Worm (Caenorhabditis elegans) whole organism, L2 larva: ENCODE measurements around the gene F10E9.1.

ENCODE experiments used
- F13H6.1 ChIP-seq: sonication (generic microtip); optimal IDR thresholded peaks from 2 replicates; lab custom pipeline; 2016; ENCODE audit warnings: missing genetic modification characterization, missing compliant biosample characterization
- R02D3.7 ChIP-seq: fragments of 150-350 bp; optimal IDR thresholded peaks from 2 replicates; lab custom pipeline; 2014; ENCODE audit warnings: missing biosample characterization, missing genetic modification characterization
- aly-2 ChIP-seq: fragments of 150-350 bp; optimal IDR thresholded peaks from 2 replicates; lab custom pipeline; 2014; ENCODE audit warnings: missing biosample characterization, missing genetic modification characterization
- elt-3 ChIP-seq: sonication (generic microtip); optimal IDR thresholded peaks from 2 replicates; lab custom pipeline; 2017; ENCODE audit warnings: missing biosample characterization, missing genetic modification characterization
- skn-1 ChIP-seq: sonication (generic microtip); optimal IDR thresholded peaks from 2 replicates; lab custom pipeline; 2017; ENCODE audit warnings: missing biosample characterization, missing genetic modification characterization
- unc-39 ChIP-seq: fragments of 150-350 bp; optimal IDR thresholded peaks from 2 replicates; lab custom pipeline; 2014; ENCODE audit warnings: missing biosample characterization, missing genetic modification characterization
- unc-62 ChIP-seq: fragments of 150-350 bp; optimal IDR thresholded peaks from 2 replicates; lab custom pipeline; 2014; ENCODE audit warnings: missing biosample characterization, missing genetic modification reagents, missing genetic modification characterization
- zag-1 ChIP-seq: fragments of 150-350 bp; optimal IDR thresholded peaks from 2 replicates; lab custom pipeline; 2014; ENCODE audit warnings: missing biosample characterization, missing genetic modification characterization
- ztf-1 ChIP-seq: fragments of 200-800 bp; sonication (Bioruptor generic); conservative IDR thresholded peaks from 2 replicates; pipeline ENCODE4 v1.3.6; 2022; ENCODE audit warnings: missing genetic modification characterization, missing compliant biosample characterization

DNA sequence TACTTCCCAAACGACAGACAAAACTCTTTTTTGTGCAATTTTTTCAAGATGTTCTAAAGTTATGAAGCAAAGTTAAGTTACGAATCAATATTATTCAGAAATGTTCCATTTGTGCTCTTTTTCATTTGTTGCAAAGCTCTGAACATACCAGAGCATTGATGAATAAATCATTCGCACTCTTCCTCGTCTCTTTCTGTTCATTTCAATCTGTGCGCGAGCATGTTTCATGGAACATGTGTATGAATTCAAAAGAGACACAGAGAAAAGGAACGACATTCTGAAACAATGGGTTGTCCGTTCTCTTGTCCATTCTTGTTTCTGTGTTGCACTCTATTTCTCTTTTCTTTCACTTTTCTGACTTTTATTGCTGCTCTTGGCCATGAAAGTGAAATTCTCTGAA is 42.6 kb upstream of the F10E9.1 start:
- TF ChIP-seq aly-2 (tag; lab: Kevin White, UChicago), result no peak
- no peak for TF ChIP-seq F13H6.1
- no peak for TF ChIP-seq ztf-1 (GFP tag; lab: Robert Waterston, UW)
- no peak for TF ChIP-seq elt-3 (tag; lab: Kevin White, UChicago)
- TF ChIP-seq skn-1, result no peak
- TF ChIP-seq unc-62 (GFP tag; lab: Kevin White, UChicago), result no peak
- TF ChIP-seq unc-39, result no peak
- no peak for TF ChIP-seq zag-1 (tag; lab: Kevin White, UChicago)
- TF ChIP-seq R02D3.7 (tag; lab: Kevin White, UChicago), result no peak
